Worm (Caenorhabditis elegans) whole organism, L4 larva: ENCODE measurements around the gene srt-52.
A peak's percentile ranks its signal among the peaks of the same experiment; 100 is the strongest.

Experiments
- F44E2.7 ChIP-seq: fragments of 200-800 bp; sonication (Bioruptor generic); IDR thresholded peaks from 2 replicates; pipeline ENCODE4 v2.1.2; 2022; ENCODE audit warnings: missing genetic modification characterization, missing compliant biosample characterization
- F49E8.2 ChIP-seq: sonication (generic microtip); optimal IDR thresholded peaks from 2 replicates; lab custom pipeline; 2016; ENCODE audit warnings: missing compliant biosample characterization, mild to moderate bottlenecking, missing genetic modification characterization, borderline replicate concordance
- T26A8.4 ChIP-seq: fragments of 200-800 bp; sonication (Bioruptor generic); IDR thresholded peaks from 2 replicates; pipeline ENCODE4 v1.3.6; 2022; ENCODE audit warnings: missing genetic modification characterization, missing compliant biosample characterization
- ama-1 ChIP-seq: fragments of 150-350 bp; optimal IDR thresholded peaks from 2 replicates; lab custom pipeline; 2014; ENCODE audit warnings: inconsistent platforms, mixed read lengths
- ceh-28 ChIP-seq: fragments of 150-350 bp; optimal IDR thresholded peaks from 2 replicates; lab custom pipeline; 2014; ENCODE audit warnings: missing biosample characterization, missing genetic modification reagents, missing genetic modification characterization
- mdt-29 ChIP-seq: fragments of 200-800 bp; sonication (Bioruptor generic); IDR thresholded peaks from 2 replicates; pipeline ENCODE4 v1.3.6; 2022; ENCODE audit warnings: missing genetic modification reagents, missing genetic modification characterization, missing compliant biosample characterization
- spr-1 ChIP-seq: sonication (generic microtip); optimal IDR thresholded peaks from 2 replicates; lab custom pipeline; 2016; ENCODE audit warnings: mild to moderate bottlenecking, missing genetic modification characterization, missing compliant biosample characterization

DNA sequence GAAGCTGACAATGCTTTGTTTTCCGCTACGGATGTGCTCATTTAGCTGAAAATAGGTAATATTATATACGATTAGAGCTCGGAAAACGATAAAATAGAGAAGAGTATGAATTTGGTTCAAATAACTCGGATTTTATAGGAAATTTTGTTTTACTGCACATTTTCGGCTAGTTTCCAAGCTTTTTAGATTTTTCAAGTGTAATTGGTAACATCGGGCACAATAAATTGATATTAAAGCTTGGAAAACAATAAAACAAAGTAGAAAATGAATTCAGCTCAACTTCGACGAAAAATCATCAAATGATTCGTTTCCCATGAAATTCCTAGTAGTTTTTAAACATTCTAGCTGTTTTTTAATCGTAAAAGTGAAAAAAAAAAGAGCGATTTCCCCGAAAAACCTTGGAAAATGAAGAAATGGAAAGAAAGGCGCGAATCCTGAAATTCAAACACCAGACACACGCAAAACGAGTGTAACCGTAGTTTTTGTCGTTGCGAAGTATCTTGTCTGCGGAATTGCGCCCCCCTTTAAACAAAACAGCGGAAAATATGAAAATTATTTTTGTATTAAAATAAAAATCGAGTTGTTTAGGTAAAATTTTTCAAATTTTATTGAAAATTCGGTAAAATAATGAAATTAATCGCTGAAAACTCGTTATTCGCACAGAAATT is 47.9 kb downstream of the srt-52 start, which contains the start of gene ife-3:
- TF ChIP-seq mdt-29 (GFP tag; lab: Robert Waterston, UW) (no peak), F44E2.7 (no peak), ama-1 (lab: Kevin White, UChicago) (peak; percentile 60), F49E8.2 (tag; lab: Kevin White, UChicago) (no peak), spr-1 (no peak), ceh-28 (no peak), T26A8.4 (GFP tag; lab: Robert Waterston, UW) (no peak)
